Worm (Caenorhabditis elegans): Measurements from ENCODE around the gene B0303.11.

- TF ChIP-seq irx-1 (tag; optimal IDR thresholded peaks at IDR 0.05) (no peak), unc-130 (tag; optimal IDR thresholded peaks at IDR 0.05) (peak; percentile 48), nhr-90 (tag; optimal IDR thresholded peaks at IDR 0.05; ENCODE audit: poor library complexity) (peak; percentile 20), fos-1 (tag; optimal IDR thresholded peaks at IDR 0.05) (no peak), egl-13 (tag; optimal IDR thresholded peaks at IDR 0.05) (no peak), aly-2 (tag; optimal IDR thresholded peaks at IDR 0.05) (no peak), lin-13 (GFP tag; optimal IDR thresholded peaks at IDR 0.05) (peak; percentile 29), lin-39 (tag; optimal IDR thresholded peaks at IDR 0.05) (no peak), unc-62 (GFP tag; optimal IDR thresholded peaks at IDR 0.05) (no peak), snpc-4 (tag; optimal IDR thresholded peaks at IDR 0.05) (no peak), zag-1 (tag; optimal IDR thresholded peaks at IDR 0.05) (no peak)
These were observed 20.6 kb downstream of the B0303.11 start, which contains the start of gene B0303.4 for ce11 chrIII:8689655-8690054.

All from whole organism, L1 larva.